Fruit fly (Drosophila melanogaster): ENCODE results near the gene cm.

cm gene

dm6 chrX:7004101-7004700 lies 6.7 kb downstream of the cm start (continued):
- TF ChIP-seq Elba2 (GFP tag; optimal IDR thresholded peaks at IDR 0.05) (no peak), gsb-n (tag; optimal IDR thresholded peaks at IDR 0.05) (peak; percentile 92), Asciz (GFP tag; optimal IDR thresholded peaks at IDR 0.05) (peak; percentile 94), MESR4 (GFP tag; optimal IDR thresholded peaks at IDR 0.05) (peak; percentile 24), maf-S (GFP tag; optimal IDR thresholded peaks at IDR 0.05) (peak; percentile 80), CG9876 (GFP tag; optimal IDR thresholded peaks at IDR 0.05) (peak; percentile 79), psq (GFP tag; optimal IDR thresholded peaks at IDR 0.05) (peak; percentile 82), lbe (GFP tag; optimal IDR thresholded peaks at IDR 0.05) (no peak), hb (GFP tag; IDR thresholded peaks at IDR 0.05; ENCODE audit: partially characterized antibody) (no peak), crol (GFP tag; IDR thresholded peaks at IDR 0.05) (no peak), Sry-δ (GFP tag; optimal IDR thresholded peaks at IDR 0.05) (peak; percentile 43), gt (GFP tag; IDR thresholded peaks at IDR 0.05) (no peak), bcd (GFP tag; optimal IDR thresholded peaks at IDR 0.05) (peak; percentile 79), CG3281 (GFP tag; optimal IDR thresholded peaks at IDR 0.05) (peak; percentile 70), Jarid2 (GFP tag; optimal IDR thresholded peaks at IDR 0.05) (peak; percentile 71), kah (GFP tag; optimal IDR thresholded peaks at IDR 0.05) (peak; percentile 45), CG8478 (optimal IDR thresholded peaks at IDR 0.05) (no peak), gcm (GFP tag; optimal IDR thresholded peaks at IDR 0.05) (peak; percentile 87), CG10267 (tag; optimal IDR thresholded peaks at IDR 0.05) (peak; percentile 76), CG12942 (GFP tag; optimal IDR thresholded peaks at IDR 0.05) (peak; percentile 84), BtbVII (GFP tag; optimal IDR thresholded peaks at IDR 0.05) (peak; percentile 84), CG13123 (GFP tag; optimal IDR thresholded peaks at IDR 0.05) (peak; percentile 93), D19B (GFP tag; optimal IDR thresholded peaks at IDR 0.05) (peak; percentile 15), CG3065 (GFP tag; optimal IDR thresholded peaks at IDR 0.05) (peak; percentile 90), CG13775 (GFP tag; optimal IDR thresholded peaks at IDR 0.05) (peak; percentile 75), CG6765 (GFP tag; optimal IDR thresholded peaks at IDR 0.05) (peak; percentile 35), CG3407 (GFP tag; optimal IDR thresholded peaks at IDR 0.05) (peak; percentile 96), bigmax (GFP tag; optimal IDR thresholded peaks at IDR 0.05) (peak; percentile 56), CG18619 (GFP tag; optimal IDR thresholded peaks at IDR 0.05) (peak; percentile 82), yki (optimal IDR thresholded peaks at IDR 0.05) (no peak), ken (GFP tag; IDR thresholded peaks at IDR 0.05) (peak; percentile 76; the same call in 2 of the 3 replicates), CG9932 (GFP tag; IDR thresholded peaks at IDR 0.05) (0 out of 2 replicates have a peak, but pooled peaks have one; percentile 5), CG11560 (tag; IDR thresholded peaks at IDR 0.05) (no peak), CG6683 (GFP tag; optimal IDR thresholded peaks at IDR 0.05) (peak; percentile 67), h (optimal IDR thresholded peaks at IDR 0.05) (no peak), so (GFP tag; IDR thresholded peaks at IDR 0.05) (peak; percentile 77; the same call in 2 of the 3 replicates), CG7745 (tag; optimal IDR thresholded peaks at IDR 0.05) (peak; percentile 95), dan (GFP tag; IDR thresholded peaks at IDR 0.05) (no peak), CG11093 (GFP tag; IDR thresholded peaks at IDR 0.05) (peak; percentile 72; the same call in 1 of the 3 replicates), CG6854 (GFP tag; optimal IDR thresholded peaks at IDR 0.05) (peak; percentile 65), bab2 (GFP tag; optimal IDR thresholded peaks at IDR 0.05) (peak; percentile 90), CG34376 (GFP tag; optimal IDR thresholded peaks at IDR 0.05) (peak; percentile 39), sima (GFP tag; optimal IDR thresholded peaks at IDR 0.05) (peak; percentile 74), insv (GFP tag; optimal IDR thresholded peaks at IDR 0.05) (peak; percentile 23 to 69), pfk (GFP tag; optimal IDR thresholded peaks at IDR 0.05) (peak; percentile 66), Eip74EF (GFP tag; optimal IDR thresholded peaks at IDR 0.05) (peak in 1 of 2 experiments; percentile 52), CG10565 (GFP tag; optimal IDR thresholded peaks at IDR 0.05) (peak; percentile 44), toy (GFP tag; IDR thresholded peaks at IDR 0.05) (peak; percentile 49; the same call in 1 of the 2 replicates), crp (GFP tag; optimal IDR thresholded peaks at IDR 0.05) (peak in 1 of 2 experiments; percentile 46), Max (GFP tag; optimal IDR thresholded peaks at IDR 0.05) (peak; percentile 78)
